Fruit fly (Drosophila melanogaster) whole organism, embryonic: ENCODE results near the gene OtopLc.
A peak's percentile ranks its signal among the peaks of the same experiment; 100 is the strongest.

Experiments
- Asciz ChIP-seq: fragments of 200-800 bp; sonication (Bioruptor generic); optimal IDR thresholded peaks from 2 replicates; lab custom pipeline; 2017; ENCODE audit warnings: missing biosample characterization, mild to moderate bottlenecking, missing genetic modification characterization, missing genetic modification reagents
- Awh ChIP-seq: fragments of 200-800 bp; sonication (Bioruptor generic); IDR thresholded peaks from 2 replicates; pipeline ENCODE4, ENCODE4 v1.3.6; 2022; ENCODE audit warnings: missing biosample characterization, missing genetic modification characterization
- Bteb2 ChIP-seq: fragments of 200-800 bp; sonication (Bioruptor generic); optimal IDR thresholded peaks from 2 replicates; lab custom pipeline; 2016; ENCODE audit warnings: missing biosample characterization, missing genetic modification characterization
- CG10267 ChIP-seq: fragments of 200-800 bp; sonication (Bioruptor generic); optimal IDR thresholded peaks from 2 replicates; lab custom pipeline; 2018; ENCODE audit warnings: missing biosample characterization, mild to moderate bottlenecking, missing genetic modification characterization, moderate library complexity
- CG10654 ChIP-seq: fragments of 200-800 bp; sonication (Bioruptor generic); optimal IDR thresholded peaks from 2 replicates; lab custom pipeline; 2016; ENCODE audit warnings: missing biosample characterization, missing genetic modification characterization
- CG11504 ChIP-seq: fragments of 200-800 bp; sonication (Bioruptor generic); optimal IDR thresholded peaks from 3 replicates; lab custom pipeline; 2019; ENCODE audit warnings: missing biosample characterization, mild to moderate bottlenecking, missing genetic modification characterization, moderate library complexity
- CG12744 ChIP-seq: fragments of 200-800 bp; sonication (Bioruptor generic); optimal IDR thresholded peaks from 2 replicates; lab custom pipeline; 2016; ENCODE audit warnings: missing biosample characterization, missing genetic modification characterization
- CG13624 ChIP-seq: fragments of 200-800 bp; sonication (Bioruptor generic); optimal IDR thresholded peaks from 2 replicates; lab custom pipeline; 2016; ENCODE audit warnings: missing biosample characterization, missing genetic modification characterization
- CG13775 ChIP-seq: fragments of 200-800 bp; sonication (Bioruptor generic); optimal IDR thresholded peaks from 3 replicates; lab custom pipeline; 2017; ENCODE audit warnings: missing biosample characterization, mild to moderate bottlenecking, missing genetic modification characterization
- CG16779 ChIP-seq: fragments of 200-800 bp; sonication (Bioruptor generic); IDR thresholded peaks from 2 replicates; pipeline ENCODE4 v1.3.6; 2022; ENCODE audit warnings: missing biosample characterization, missing genetic modification characterization
- CG17359 ChIP-seq: fragments of 200-800 bp; sonication (Bioruptor generic); optimal IDR thresholded peaks from 3 replicates; lab custom pipeline; 2018; ENCODE audit warnings: missing biosample characterization, mild to moderate bottlenecking, missing genetic modification characterization, moderate library complexity
- CG3065 ChIP-seq: fragments of 200-800 bp; sonication (Bioruptor generic); optimal IDR thresholded peaks from 2 replicates; lab custom pipeline; 2016; ENCODE audit warnings: missing biosample characterization, missing genetic modification characterization
- CG6175 ChIP-seq: fragments of 200-800 bp; sonication (Bioruptor generic); IDR thresholded peaks from 3 replicates; pipeline ENCODE4 v1.3.6; 2022; ENCODE audit warnings: missing biosample characterization, missing genetic modification characterization
- CG7745 ChIP-seq: fragments of 200-800 bp; sonication (Bioruptor generic); optimal IDR thresholded peaks from 2 replicates; lab custom pipeline; 2018; ENCODE audit warnings: missing biosample characterization, mild to moderate bottlenecking, missing genetic modification characterization, moderate library complexity
- CG7839 ChIP-seq: fragments of 200-800 bp; sonication (Bioruptor generic); optimal IDR thresholded peaks from 3 replicates; lab custom pipeline; 2018; ENCODE audit warnings: missing biosample characterization, mild to moderate bottlenecking, missing genetic modification characterization, moderate library complexity
- CoRest ChIP-seq: fragments of 200-800 bp; sonication (Bioruptor generic); optimal IDR thresholded peaks from 3 replicates; lab custom pipeline; 2018; ENCODE audit warnings: missing biosample characterization, mild to moderate bottlenecking, missing genetic modification characterization, moderate library complexity
- Dad ChIP-seq: fragments of 200-800 bp; sonication (Bioruptor generic); optimal IDR thresholded peaks from 3 replicates; lab custom pipeline; 2016; ENCODE audit warnings: missing biosample characterization, missing genetic modification characterization
- Deaf1 ChIP-seq: fragments of 200-800 bp; optimal IDR thresholded peaks from 3 replicates; lab custom pipeline; 2019; ENCODE audit warnings: missing biosample characterization, mild to moderate bottlenecking, missing genetic modification characterization, moderate library complexity
- Dek ChIP-seq: fragments of 200-800 bp; sonication (Bioruptor generic); optimal IDR thresholded peaks from 3 replicates; lab custom pipeline; 2019; ENCODE audit warnings: missing biosample characterization, mild to moderate bottlenecking, missing genetic modification characterization, moderate library complexity
- Dip2 ChIP-seq: fragments of 200-800 bp; sonication (Bioruptor generic); IDR thresholded peaks from 2 replicates; pipeline ENCODE4 v1.3.6; 2022; ENCODE audit warnings: missing biosample characterization, missing genetic modification characterization
- NC2α ChIP-seq: fragments of 200-800 bp; sonication (Bioruptor generic); optimal IDR thresholded peaks from 2 replicates; lab custom pipeline; 2016; ENCODE audit warnings: missing biosample characterization, missing genetic modification characterization
- Neu2 ChIP-seq: fragments of 200-800 bp; sonication (Bioruptor generic); optimal IDR thresholded peaks from 3 replicates; lab custom pipeline; 2016; ENCODE audit warnings: missing biosample characterization, missing genetic modification characterization, borderline replicate concordance
- Nf-YC ChIP-seq: fragments of 200-800 bp; optimal IDR thresholded peaks from 3 replicates; lab custom pipeline; 2019; ENCODE audit warnings: missing biosample characterization, mild to moderate bottlenecking, missing genetic modification characterization, moderate library complexity
- Ptx1 ChIP-seq: fragments of 200-800 bp; sonication (Bioruptor generic); IDR thresholded peaks from 2 replicates; pipeline ENCODE4 v1.3.6; 2022; ENCODE audit warnings: missing biosample characterization, missing genetic modification characterization
- Rx ChIP-seq: fragments of 200-800 bp; sonication (Bioruptor generic); IDR thresholded peaks from 2 replicates; pipeline ENCODE4 v1.3.6; 2022; ENCODE audit warnings: missing biosample characterization, missing genetic modification characterization
- TFAM ChIP-seq: fragments of 200-800 bp; sonication (Bioruptor generic); optimal IDR thresholded peaks from 2 replicates; lab custom pipeline; 2017; ENCODE audit warnings: missing biosample characterization, missing genetic modification characterization, inconsistent platforms
- ato ChIP-seq: fragments of 200-800 bp; sonication (Bioruptor generic); IDR thresholded peaks from 2 replicates; pipeline ENCODE4 v1.3.6; 2022; ENCODE audit warnings: missing biosample characterization, missing genetic modification characterization; ENCODE audit not compliant: partially characterized antibody
- bigmax ChIP-seq: fragments of 200-800 bp; sonication (Bioruptor generic); optimal IDR thresholded peaks from 2 replicates; lab custom pipeline; 2018; ENCODE audit warnings: missing biosample characterization, mild to moderate bottlenecking, missing genetic modification characterization
- ci ChIP-seq: fragments of 200-800 bp; sonication (Bioruptor generic); IDR thresholded peaks from 3 replicates; pipeline ENCODE4 v1.3.6; 2022; ENCODE audit warnings: missing biosample characterization, missing genetic modification characterization
- dati ChIP-seq: fragments of 200-800 bp; sonication (Bioruptor generic); IDR thresholded peaks from 2 replicates; pipeline ENCODE4 v1.3.6; 2022; ENCODE audit warnings: missing biosample characterization, missing genetic modification characterization
- fu2 ChIP-seq: fragments of 200-800 bp; sonication (Bioruptor generic); optimal IDR thresholded peaks from 2 replicates; lab custom pipeline; 2016; ENCODE audit warnings: missing biosample characterization, missing genetic modification characterization
- grau ChIP-seq: fragments of 200-800 bp; optimal IDR thresholded peaks from 3 replicates; lab custom pipeline; 2019; ENCODE audit warnings: missing biosample characterization, mild to moderate bottlenecking, missing genetic modification characterization, moderate library complexity
- grn ChIP-seq: fragments of 200-800 bp; sonication (Bioruptor generic); optimal IDR thresholded peaks from 3 replicates; lab custom pipeline; 2017; ENCODE audit warnings: missing biosample characterization, missing genetic modification characterization
- gro ChIP-seq: fragments of 200-800 bp; sonication (Bioruptor generic); optimal IDR thresholded peaks from 2 replicates; lab custom pipeline; 2016; ENCODE audit warnings: missing biosample characterization, missing genetic modification characterization
- h ChIP-seq: fragments of >200 bp; optimal IDR thresholded peaks from 2 replicates; lab custom pipeline; 2017
- her ChIP-seq: fragments of 200-800 bp; sonication (Bioruptor generic); optimal IDR thresholded peaks from 2 replicates; lab custom pipeline; 2016; ENCODE audit warnings: missing biosample characterization, missing genetic modification characterization
- lmd ChIP-seq: fragments of 200-800 bp; sonication (Bioruptor generic); IDR thresholded peaks from 2 replicates; pipeline ENCODE4 v1.3.6; 2022; ENCODE audit warnings: missing biosample characterization, missing genetic modification characterization
- lov ChIP-seq, 2 experiments: fragments of 200-800 bp in 1 of 2; fragments of >200 bp in 1 of 2; sonication (Bioruptor generic) in 1 of 2; IDR thresholded peaks in 1 of 2; optimal IDR thresholded peaks in 1 of 2; 2 replicates in 1 of 2; 3 replicates in 1 of 2; pipeline versions ENCODE4 v1.3.6 to Lab custom; 2017 to 2022; ENCODE audit warnings: missing biosample characterization in 1 of 2, missing genetic modification characterization in 1 of 2
- mirr ChIP-seq: fragments of 200-800 bp; sonication (Bioruptor generic); optimal IDR thresholded peaks from 3 replicates; lab custom pipeline; 2018; ENCODE audit warnings: missing biosample characterization, mild to moderate bottlenecking, missing genetic modification characterization
- mld ChIP-seq: fragments of 200-800 bp; sonication (Bioruptor generic); IDR thresholded peaks from 3 replicates; pipeline ENCODE4 v1.3.6; 2022; ENCODE audit warnings: missing biosample characterization, missing genetic modification characterization; ENCODE audit not compliant: partially characterized antibody
- psq ChIP-seq: fragments of 200-800 bp; sonication (Bioruptor generic); optimal IDR thresholded peaks from 2 replicates; lab custom pipeline; 2017; ENCODE audit warnings: missing biosample characterization, missing genetic modification characterization
- so ChIP-seq: fragments of 200-800 bp; sonication (Bioruptor generic); IDR thresholded peaks from 3 replicates; pipeline ENCODE4 v1.3.6; 2022; ENCODE audit warnings: missing biosample characterization, missing genetic modification characterization
- sr ChIP-seq: fragments of 200-800 bp; sonication (Bioruptor generic); IDR thresholded peaks from 3 replicates; pipeline ENCODE4 v1.3.6; 2022; ENCODE audit warnings: missing biosample characterization, missing genetic modification characterization
- ssp ChIP-seq: fragments of 200-800 bp; sonication (Bioruptor generic); IDR thresholded peaks from 2 replicates; pipeline ENCODE4 v1.3.6; 2022; ENCODE audit warnings: missing biosample characterization, missing genetic modification characterization
- stwl ChIP-seq: fragments of 200-800 bp; sonication (Bioruptor generic); optimal IDR thresholded peaks from 3 replicates; lab custom pipeline; 2018; ENCODE audit warnings: missing biosample characterization, mild to moderate bottlenecking, missing genetic modification characterization, moderate library complexity
- tll ChIP-seq, 2 experiments: fragments of 200-800 bp in 1 of 2; fragments of >200 bp in 1 of 2; sonication (Bioruptor generic) in 1 of 2; optimal IDR thresholded peaks; 2 replicates each; lab custom pipeline; 2017 to 2019; ENCODE audit warnings: missing biosample characterization in 2 of 2, missing genetic modification characterization in 2 of 2, mild to moderate bottlenecking in 1 of 2, moderate library complexity in 1 of 2
- trh ChIP-seq: fragments of 200-800 bp; sonication (Bioruptor generic); optimal IDR thresholded peaks from 2 replicates; lab custom pipeline; 2016; ENCODE audit warnings: missing biosample characterization, missing genetic modification characterization
- unpg ChIP-seq: fragments of 200-800 bp; sonication (Bioruptor generic); optimal IDR thresholded peaks from 3 replicates; lab custom pipeline; 2018; ENCODE audit warnings: missing biosample characterization, mild to moderate bottlenecking, missing genetic modification characterization, moderate library complexity
- zen ChIP-seq: fragments of 200-800 bp; sonication (Bioruptor generic); optimal IDR thresholded peaks from 3 replicates; lab custom pipeline; 2018; ENCODE audit warnings: missing biosample characterization, mild to moderate bottlenecking, missing genetic modification characterization, moderate library complexity

Gene OtopLc

dm6 chrX:5679079-5679932 is 16.6 kb upstream of the OtopLc start (continued):
- no peak for TF ChIP-seq CG3065
- TF ChIP-seq Dek (tag; lab: Kevin White, UChicago), result no peak
- TF ChIP-seq bigmax (GFP tag; lab: Kevin White, UChicago), result no peak
- no peak for TF ChIP-seq CG6175
- peak; percentile 31 for TF ChIP-seq CoRest (tag; lab: Kevin White, UChicago)
- no peak for TF ChIP-seq dati (GFP tag; lab: Robert Waterston, UW)
- TF ChIP-seq tll (GFP tag; optimal IDR thresholded peaks at IDR 0.05; lab: Kevin White, UChicago), result no peak
- no peak for TF ChIP-seq Dip2
- no peak for TF ChIP-seq trh
- TF ChIP-seq lov (optimal IDR thresholded peaks at IDR 0.05; lab: Kevin White, UChicago), result no peak
- no peak for TF ChIP-seq lov (GFP tag; IDR thresholded peaks at IDR 0.05; lab: Robert Waterston, UW)
- TF ChIP-seq CG10654 (GFP tag; lab: Kevin White, UChicago), result peak; percentile 33
- no peak for TF ChIP-seq fu2 (GFP tag; lab: Kevin White, UChicago)
- peak; percentile 38 for TF ChIP-seq grau (tag; lab: Kevin White, UChicago)
- TF ChIP-seq Rx (GFP tag; lab: Robert Waterston, UW), result 0 out of 2 replicates have a peak, but pooled peaks have one; percentile 28
- TF ChIP-seq mld (GFP tag; lab: Robert Waterston, UW), result no peak
- no peak for TF ChIP-seq Nf-YC
- no peak for TF ChIP-seq mirr (GFP tag; lab: Kevin White, UChicago)
- no peak for TF ChIP-seq Dad (GFP tag; lab: Kevin White, UChicago)
- TF ChIP-seq Awh, result peak; percentile 57; the same call in 1 of the 2 replicates
- TF ChIP-seq CG7745, result no peak
- no peak for TF ChIP-seq so (GFP tag; lab: Robert Waterston, UW)
- TF ChIP-seq ci, result peak; percentile 61; the same call in 2 of the 3 replicates
- no peak for TF ChIP-seq CG11504 (tag; lab: Kevin White, UChicago)
- TF ChIP-seq CG7839 (tag; lab: Kevin White, UChicago), result no peak
- no peak for TF ChIP-seq NC2α (GFP tag; lab: Kevin White, UChicago)
- TF ChIP-seq ssp (GFP tag; lab: Robert Waterston, UW), result no peak
- no peak for TF ChIP-seq Bteb2 (GFP tag; lab: Kevin White, UChicago)
- TF ChIP-seq CG13775 (GFP tag; lab: Kevin White, UChicago), result peak; percentile 33
- TF ChIP-seq Ptx1 (GFP tag; lab: Robert Waterston, UW), result no peak; the same call in 1 of the 2 replicates
- no peak for TF ChIP-seq Neu2 (GFP tag; lab: Kevin White, UChicago)
- TF ChIP-seq her (GFP tag; lab: Kevin White, UChicago), result peak; percentile 36
- TF ChIP-seq ato (GFP tag; lab: Robert Waterston, UW), result no peak
- no peak for TF ChIP-seq gro
- TF ChIP-seq Asciz (GFP tag; lab: Kevin White, UChicago), result peak; percentile 47
- peak; percentile 51 for TF ChIP-seq CG10267 (tag; lab: Kevin White, UChicago)
- no peak for TF ChIP-seq CG16779
- peak; percentile 37 for TF ChIP-seq zen (tag; lab: Kevin White, UChicago)
- no peak for TF ChIP-seq grn
- no peak for TF ChIP-seq h (lab: Kevin White, UChicago)
- TF ChIP-seq unpg (GFP tag; lab: Kevin White, UChicago), result peak; percentile 63
- TF ChIP-seq stwl (tag; lab: Kevin White, UChicago), result no peak
- TF ChIP-seq Deaf1, result peak; percentile 26
- TF ChIP-seq sr, result no peak
- no peak for TF ChIP-seq CG13624 (GFP tag; lab: Kevin White, UChicago)
- TF ChIP-seq CG12744, result no peak
- TF ChIP-seq psq, result peak; percentile 26
- peak; percentile 54 for TF ChIP-seq CG17359 (tag; lab: Kevin White, UChicago)
- no peak for TF ChIP-seq TFAM (GFP tag; lab: Kevin White, UChicago)
- 0 out of 2 replicates have a peak, but pooled peaks have one; percentile 28 for TF ChIP-seq lmd (GFP tag; lab: Robert Waterston, UW)
